Worm (Caenorhabditis elegans) whole organism, L4 larva: ENCODE data around the gene F31F6.1.
A peak's percentile ranks its signal among the peaks of the same experiment; 100 is the strongest.

ENCODE experiments used
- D1046.2 ChIP-seq: fragments of 200-800 bp; sonication (Bioruptor generic); IDR thresholded peaks from 2 replicates; pipeline ENCODE4 v1.3.6; 2022; ENCODE audit warnings: missing genetic modification characterization, missing compliant biosample characterization
- F44E2.7 ChIP-seq: fragments of 200-800 bp; sonication (Bioruptor generic); IDR thresholded peaks from 2 replicates; pipeline ENCODE4 v2.1.2; 2022; ENCODE audit warnings: missing genetic modification characterization, missing compliant biosample characterization
- R02D3.7 ChIP-seq: fragments of 150-350 bp; sonication (generic microtip); optimal IDR thresholded peaks from 3 replicates; lab custom pipeline; 2014; ENCODE audit warnings: missing biosample characterization, missing genetic modification characterization
- T20F7.1 ChIP-seq: fragments of 200-800 bp; sonication (Bioruptor generic); optimal IDR thresholded peaks from 2 replicates; lab custom pipeline; 2018; ENCODE audit warnings: mild to moderate bottlenecking, missing genetic modification characterization, missing compliant biosample characterization
- T26A8.4 ChIP-seq: fragments of 200-800 bp; sonication (Bioruptor generic); IDR thresholded peaks from 2 replicates; pipeline ENCODE4 v1.3.6; 2022; ENCODE audit warnings: missing genetic modification characterization, missing compliant biosample characterization
- Y105C5A.15 ChIP-seq: fragments of 200-800 bp; sonication (Bioruptor generic); IDR thresholded peaks from 2 replicates; pipeline ENCODE4 v1.3.6; 2022; ENCODE audit warnings: missing genetic modification characterization, missing compliant biosample characterization
- Y48G9A.11 ChIP-seq: fragments of 200-800 bp; sonication (Bioruptor generic); IDR thresholded peaks from 2 replicates; pipeline ENCODE4 v1.3.6; 2022; ENCODE audit warnings: missing genetic modification reagents, missing genetic modification characterization, missing compliant biosample characterization
- aha-1 ChIP-seq: fragments of 150-350 bp; peaks from one replicate; lab custom pipeline; 2014; ENCODE audit warnings: missing biosample characterization, missing genetic modification characterization
- ceh-20 ChIP-seq: fragments of 200-800 bp; sonication (Bioruptor generic); IDR thresholded peaks from 2 replicates; pipeline ENCODE4 v1.3.6; 2022; ENCODE audit warnings: missing genetic modification reagents, missing genetic modification characterization, missing compliant biosample characterization
- ceh-28 ChIP-seq: fragments of 150-350 bp; optimal IDR thresholded peaks from 2 replicates; lab custom pipeline; 2014; ENCODE audit warnings: missing biosample characterization, missing genetic modification reagents, missing genetic modification characterization
- ceh-32 ChIP-seq: sonication (generic microtip); optimal IDR thresholded peaks from 2 replicates; lab custom pipeline; 2016; ENCODE audit warnings: mild to moderate bottlenecking, missing genetic modification characterization, missing compliant biosample characterization; ENCODE audit not compliant: poor library complexity
- ces-1 ChIP-seq: fragments of 150-350 bp; sonication (generic microtip); optimal IDR thresholded peaks from 4 replicates; lab custom pipeline; 2014; ENCODE audit warnings: missing biosample characterization, missing genetic modification reagents, missing genetic modification characterization
- dmd-6 ChIP-seq: fragments of 200-800 bp; sonication (Bioruptor generic); IDR thresholded peaks from 2 replicates; pipeline ENCODE4 v1.3.6; 2022; ENCODE audit warnings: missing genetic modification reagents, missing genetic modification characterization, missing compliant biosample characterization
- dmd-9 ChIP-seq: fragments of 200-800 bp; sonication (Bioruptor generic); IDR thresholded peaks from 2 replicates; pipeline ENCODE4 v1.3.6; 2022; ENCODE audit warnings: missing genetic modification reagents, missing genetic modification characterization, missing compliant biosample characterization
- dpl-1 ChIP-seq: fragments of 150-350 bp; optimal IDR thresholded peaks from 2 replicates; lab custom pipeline; 2014; ENCODE audit warnings: missing biosample characterization, missing genetic modification reagents, missing genetic modification characterization
- duxl-1 ChIP-seq: sonication (generic microtip); optimal IDR thresholded peaks from 2 replicates; lab custom pipeline; 2016; ENCODE audit warnings: mild to moderate bottlenecking, missing genetic modification characterization, moderate library complexity, missing compliant biosample characterization; ENCODE audit not compliant: poor library complexity
- egl-43 ChIP-seq: fragments of 200-800 bp; sonication (Bioruptor generic); IDR thresholded peaks from 2 replicates; pipeline ENCODE4 v1.3.6; 2022; ENCODE audit warnings: missing genetic modification reagents, missing genetic modification characterization, missing compliant biosample characterization
- fkh-10 ChIP-seq: fragments of 150-350 bp; optimal IDR thresholded peaks from 2 replicates; lab custom pipeline; 2014; ENCODE audit warnings: missing biosample characterization, missing genetic modification reagents, missing genetic modification characterization
- gei-8 ChIP-seq: fragments of 200-800 bp; sonication (Bioruptor generic); optimal IDR thresholded peaks from 2 replicates; lab custom pipeline; 2018; ENCODE audit warnings: mild to moderate bottlenecking, missing genetic modification characterization, missing compliant biosample characterization
- hlh-30 ChIP-seq: sonication (generic microtip); optimal IDR thresholded peaks from 2 replicates; lab custom pipeline; 2017; ENCODE audit warnings: antibody characterized with exemption, mild to moderate bottlenecking, missing genetic modification characterization, missing compliant biosample characterization; ENCODE audit not compliant: insufficient read depth
- jun-1 ChIP-seq: fragments of 150-350 bp; optimal IDR thresholded peaks from 2 replicates; lab custom pipeline; 2014; ENCODE audit warnings: missing biosample characterization, missing genetic modification reagents, missing genetic modification characterization
- lin-1 ChIP-seq: fragments of 200-800 bp; sonication (Bioruptor generic); IDR thresholded peaks from 2 replicates; pipeline ENCODE4 v1.3.6; 2022; ENCODE audit warnings: missing genetic modification reagents, missing genetic modification characterization, missing compliant biosample characterization
- lin-38 ChIP-seq: fragments of 200-800 bp; sonication (Bioruptor generic); IDR thresholded peaks from 2 replicates; pipeline ENCODE4 v1.3.6; 2022; ENCODE audit warnings: missing genetic modification reagents, missing genetic modification characterization, missing compliant biosample characterization
- lin-39 ChIP-seq: fragments of 150-350 bp; optimal IDR thresholded peaks from 2 replicates; lab custom pipeline; 2014; ENCODE audit warnings: missing biosample characterization, missing genetic modification reagents, missing genetic modification characterization
- madf-5 ChIP-seq, 2 experiments: fragments of 200-800 bp; sonication (Bioruptor generic); IDR thresholded peaks; 2 replicates each; pipeline ENCODE4 v1.3.6; 2022; ENCODE audit warnings: missing compliant biosample characterization in 2 of 2, missing genetic modification characterization in 2 of 2
- nhr-11 ChIP-seq: fragments of 150-350 bp; optimal IDR thresholded peaks from 2 replicates; lab custom pipeline; 2014; ENCODE audit warnings: missing biosample characterization, missing genetic modification characterization
- nhr-28 ChIP-seq: fragments of 150-350 bp; optimal IDR thresholded peaks from 2 replicates; lab custom pipeline; 2014; ENCODE audit warnings: missing biosample characterization, missing genetic modification characterization
- nhr-41 ChIP-seq: fragments of 200-800 bp; sonication (Bioruptor generic); IDR thresholded peaks from 2 replicates; pipeline ENCODE4 v1.3.6; 2022; ENCODE audit warnings: missing genetic modification reagents, missing genetic modification characterization, missing compliant biosample characterization
- nhr-76 ChIP-seq: fragments of 150-350 bp; optimal IDR thresholded peaks from 2 replicates; lab custom pipeline; 2014; ENCODE audit warnings: missing biosample characterization, missing genetic modification characterization
- nhr-77 ChIP-seq: fragments of 150-350 bp; optimal IDR thresholded peaks from 2 replicates; lab custom pipeline; 2014; ENCODE audit warnings: missing biosample characterization, missing genetic modification characterization
- php-3 ChIP-seq: fragments of 200-800 bp; sonication (Bioruptor generic); IDR thresholded peaks from 2 replicates; pipeline ENCODE4 v1.3.6; 2022; ENCODE audit warnings: missing genetic modification reagents, missing genetic modification characterization, missing compliant biosample characterization
- set-16 ChIP-seq: fragments of 200-800 bp; sonication (Bioruptor generic); IDR thresholded peaks from 2 replicates; pipeline ENCODE4 v1.3.6; 2022; ENCODE audit warnings: missing genetic modification reagents, missing genetic modification characterization, missing compliant biosample characterization
- spr-3 ChIP-seq: fragments of 200-800 bp; sonication (Bioruptor generic); optimal IDR thresholded peaks from 2 replicates; lab custom pipeline; 2018; ENCODE audit warnings: mild to moderate bottlenecking, missing genetic modification characterization, missing compliant biosample characterization
- tra-1 ChIP-seq: fragments of 200-800 bp; sonication (Bioruptor generic); IDR thresholded peaks from 2 replicates; pipeline ENCODE4 v1.3.6; 2022; ENCODE audit warnings: missing genetic modification reagents, missing genetic modification characterization, missing compliant biosample characterization
- unc-62 ChIP-seq, 3 experiments: fragments of 150-350 bp in 1 of 3; sonication (generic microtip); optimal IDR thresholded peaks in 2 of 3; peaks in 1 of 3; 1 replicate in 1 of 3; 2 replicates in 2 of 3; lab custom pipeline; 2014 to 2017; ENCODE audit warnings: missing biosample characterization in 3 of 3, missing genetic modification characterization in 3 of 3, missing genetic modification reagents in 3 of 3, missing genotype in 1 of 3
- vab-7 ChIP-seq: fragments of 200-800 bp; sonication (Bioruptor generic); IDR thresholded peaks from 2 replicates; pipeline ENCODE4 v1.3.6; 2022; ENCODE audit warnings: missing genetic modification reagents, missing genetic modification characterization, missing compliant biosample characterization
- zip-11 ChIP-seq: fragments of 200-800 bp; sonication (Bioruptor generic); IDR thresholded peaks from 2 replicates; pipeline ENCODE4 v1.3.6; 2022; ENCODE audit warnings: missing genetic modification characterization, missing compliant biosample characterization

F31F6.1 gene

DNA sequence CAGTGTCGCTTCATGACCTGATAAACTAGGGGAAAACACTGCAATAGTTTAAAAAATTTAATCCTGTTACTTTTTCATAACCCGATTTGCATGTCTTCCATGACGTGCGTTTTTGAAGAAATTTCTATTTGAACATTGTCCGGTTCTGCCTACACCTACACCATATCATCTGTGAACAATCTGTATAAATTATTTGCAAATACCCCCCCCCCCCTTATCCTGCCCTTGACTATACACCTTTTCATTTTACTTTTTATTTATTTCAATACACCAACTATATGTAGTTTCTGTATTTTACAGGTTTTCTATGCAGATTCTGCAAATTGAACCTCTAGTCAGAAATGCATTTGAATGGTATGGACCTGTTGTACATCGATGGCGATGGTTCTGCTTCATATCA, 20.1 kb upstream of the F31F6.1 start, which contains the start of gene daf-6:
daf-6 (plus strand) TSS at position 301 of the 400 bp plus-strand sequence.
- TF ChIP-seq nhr-28 (no peak), dmd-9 (no peak), unc-62 (GFP tag; optimal IDR thresholded peaks at IDR 0.05 in 1 of 2; lab: Kevin White, UChicago) (no peak), unc-62 (tag; optimal IDR thresholded peaks at IDR 0.05; lab: Kevin White, UChicago) (no peak), fkh-10 (no peak), set-16 (GFP tag; lab: Robert Waterston, UW) (no peak), ces-1 (GFP tag; lab: Kevin White, UChicago) (no peak), R02D3.7 (tag; lab: Kevin White, UChicago) (no peak), Y48G9A.11 (GFP tag; lab: Robert Waterston, UW) (no peak), T20F7.1 (GFP tag; lab: Kevin White, UChicago) (no peak), nhr-76 (tag; lab: Kevin White, UChicago) (no peak), gei-8 (GFP tag; lab: Kevin White, UChicago) (no peak), dpl-1 (GFP tag; lab: Kevin White, UChicago) (no peak)

DNA sequence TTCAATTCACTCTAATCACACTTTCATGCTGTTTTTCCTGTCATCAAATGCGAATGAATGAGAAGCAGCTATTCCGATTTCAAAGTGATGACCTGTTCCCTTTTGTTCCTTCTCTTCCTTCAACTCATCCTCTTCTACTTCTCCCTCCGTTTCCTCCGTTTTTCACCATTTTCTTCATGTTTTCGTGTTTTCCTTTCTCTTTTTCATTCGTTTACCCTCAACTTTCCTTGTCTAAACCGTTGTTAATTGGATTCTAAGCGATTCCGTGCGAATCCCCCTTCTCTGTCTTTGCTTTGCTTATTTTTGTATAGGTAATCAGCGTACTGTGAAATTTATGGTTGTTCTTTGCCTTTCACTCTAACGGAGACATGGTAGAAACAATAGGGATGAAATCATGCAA, 17.8 kb upstream of the F31F6.1 start:
- TF ChIP-seq aha-1 (peak; percentile 60), unc-62 (GFP tag; optimal IDR thresholded peaks at IDR 0.05 in 1 of 2; lab: Kevin White, UChicago) (peak in 1 of 2 experiments; percentile 13), unc-62 (tag; optimal IDR thresholded peaks at IDR 0.05; lab: Kevin White, UChicago) (no peak), T26A8.4 (no peak)

DNA sequence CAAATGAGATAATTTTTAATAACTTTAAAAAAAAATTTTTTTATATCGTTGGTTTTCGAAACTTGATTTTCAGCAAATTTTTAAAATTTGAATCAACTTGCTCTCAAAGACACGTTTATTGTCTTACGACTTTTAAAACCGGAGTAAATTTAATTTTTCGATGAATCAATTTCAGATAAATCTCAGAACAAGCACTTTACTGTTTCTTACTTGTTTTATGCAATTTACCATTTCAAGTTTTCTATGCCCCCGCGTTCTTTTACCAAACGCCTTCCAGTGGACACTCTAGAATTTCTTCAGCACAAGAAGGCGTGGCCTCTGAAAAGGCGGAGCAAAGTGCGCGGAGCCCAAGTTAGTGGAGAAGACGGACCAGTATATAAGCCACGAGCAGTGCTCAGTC, 13.0 kb upstream of the F31F6.1 start, which contains the start of gene flp-8:
flp-8 (plus strand) TSS at position 301 of the 400 bp plus-strand sequence.
- no peak for TF ChIP-seq spr-3 (GFP tag; lab: Kevin White, UChicago)
- no peak for TF ChIP-seq ceh-28 (tag; lab: Kevin White, UChicago)
- no peak for TF ChIP-seq dpl-1 (GFP tag; lab: Kevin White, UChicago)
- no peak for TF ChIP-seq nhr-11 (tag; lab: Kevin White, UChicago)
- no peak for TF ChIP-seq Y48G9A.11 (GFP tag; lab: Robert Waterston, UW)
- TF ChIP-seq ceh-20 (GFP tag; lab: Robert Waterston, UW): no peak
- TF ChIP-seq duxl-1 (tag; lab: Kevin White, UChicago): no peak
- TF ChIP-seq fkh-10: no peak
- TF ChIP-seq Y105C5A.15 (GFP tag; lab: Robert Waterston, UW): no peak
- no peak for TF ChIP-seq php-3 (GFP tag; lab: Robert Waterston, UW)
- no peak for TF ChIP-seq R02D3.7 (tag; lab: Kevin White, UChicago)
- no peak for TF ChIP-seq lin-38 (GFP tag; lab: Robert Waterston, UW)
- TF ChIP-seq D1046.2 (GFP tag; lab: Robert Waterston, UW): no peak
- no peak for TF ChIP-seq zip-11
- TF ChIP-seq F44E2.7 (GFP tag; lab: Robert Waterston, UW): no peak
- no peak for TF ChIP-seq vab-7 (GFP tag; lab: Robert Waterston, UW)

DNA sequence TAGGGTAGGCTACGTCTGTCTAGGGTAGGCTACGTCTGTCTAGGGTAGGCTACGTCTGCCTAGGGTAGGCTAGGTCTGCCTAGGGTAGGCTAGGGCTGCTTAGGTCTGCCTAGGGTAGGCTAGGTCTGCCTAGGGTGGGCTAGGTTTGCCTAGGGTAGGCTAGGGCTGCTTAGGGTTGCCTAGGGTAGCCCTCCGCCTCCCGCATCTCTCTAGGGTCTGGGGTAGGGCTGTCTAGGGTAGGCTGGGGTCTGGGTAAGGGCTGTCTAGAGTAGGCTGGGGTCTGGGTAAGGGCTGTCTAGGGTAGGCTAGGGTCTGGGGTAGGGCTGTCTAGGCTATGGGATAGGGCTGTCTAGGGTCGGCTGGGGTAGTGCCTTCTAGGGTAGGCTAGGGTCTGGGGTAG, 9.6 kb upstream of the F31F6.1 start:
- TF ChIP-seq nhr-41 (GFP tag; lab: Robert Waterston, UW) (no peak), hlh-30 (tag; lab: Kevin White, UChicago) (no peak), nhr-77 (no peak), egl-43 (GFP tag; lab: Robert Waterston, UW) (0 out of 2 replicates have a peak, but pooled peaks have one; percentile 51), lin-1 (no peak), Y48G9A.11 (GFP tag; lab: Robert Waterston, UW) (no peak), set-16 (GFP tag; lab: Robert Waterston, UW) (peak; percentile 62), madf-5 (GFP tag; IDR thresholded peaks at IDR 0.05; lab: Robert Waterston, UW) (no peak), ceh-32 (tag; lab: Kevin White, UChicago) (no peak), jun-1 (tag; lab: Kevin White, UChicago) (no peak), lin-39 (no peak), T26A8.4 (no peak), Y105C5A.15 (GFP tag; lab: Robert Waterston, UW) (no peak), dmd-6 (GFP tag; lab: Robert Waterston, UW) (no peak), tra-1 (GFP tag; lab: Robert Waterston, UW) (no peak), ceh-28 (tag; lab: Kevin White, UChicago) (no peak), dmd-9 (no peak)
